Worm (Caenorhabditis elegans) whole organism, dauer: ENCODE measurements around the gene cut-5.

Experiments
- unc-62 ChIP-seq: sonication (generic microtip); optimal IDR thresholded peaks from 2 replicates; lab custom pipeline; 2017; ENCODE audit warnings: missing biosample characterization, missing genetic modification reagents, missing genetic modification characterization

Gene cut-5

DNA sequence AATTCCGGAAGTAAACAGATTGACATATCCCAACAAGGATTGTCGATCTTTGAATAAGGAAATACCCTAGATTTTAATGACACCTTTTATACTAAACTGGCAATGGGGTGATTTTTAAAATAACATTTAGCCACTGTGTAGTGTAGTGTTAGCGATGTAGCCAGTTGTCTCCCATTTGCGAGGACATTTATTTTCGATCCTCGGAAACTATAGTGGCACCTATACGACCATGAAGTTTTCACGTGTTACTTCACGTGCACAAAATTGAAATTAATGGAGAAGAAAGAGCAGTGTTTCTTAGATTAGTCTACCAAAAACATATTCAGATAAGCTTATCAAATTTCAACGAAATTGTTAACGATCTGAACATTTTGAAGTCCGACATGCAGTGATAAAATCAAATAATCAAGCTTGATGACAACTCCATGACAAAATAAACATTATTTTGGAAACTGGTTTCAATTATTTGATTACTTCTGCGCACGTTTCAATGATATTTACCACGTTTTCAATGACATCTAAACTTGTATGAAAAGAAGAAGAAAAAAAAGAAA is 4.6 kb downstream of the cut-5 start, which contains the start of gene R07E3.4:
TSS of gene R07E3.4 (minus strand) at position 51 of the 554 bp plus-strand sequence.
- TF ChIP-seq unc-62, result no peak

ce11 chrX:10332035-10332614 is 5.9 kb downstream of the cut-5 start:
- TF ChIP-seq unc-62, result no peak

DNA sequence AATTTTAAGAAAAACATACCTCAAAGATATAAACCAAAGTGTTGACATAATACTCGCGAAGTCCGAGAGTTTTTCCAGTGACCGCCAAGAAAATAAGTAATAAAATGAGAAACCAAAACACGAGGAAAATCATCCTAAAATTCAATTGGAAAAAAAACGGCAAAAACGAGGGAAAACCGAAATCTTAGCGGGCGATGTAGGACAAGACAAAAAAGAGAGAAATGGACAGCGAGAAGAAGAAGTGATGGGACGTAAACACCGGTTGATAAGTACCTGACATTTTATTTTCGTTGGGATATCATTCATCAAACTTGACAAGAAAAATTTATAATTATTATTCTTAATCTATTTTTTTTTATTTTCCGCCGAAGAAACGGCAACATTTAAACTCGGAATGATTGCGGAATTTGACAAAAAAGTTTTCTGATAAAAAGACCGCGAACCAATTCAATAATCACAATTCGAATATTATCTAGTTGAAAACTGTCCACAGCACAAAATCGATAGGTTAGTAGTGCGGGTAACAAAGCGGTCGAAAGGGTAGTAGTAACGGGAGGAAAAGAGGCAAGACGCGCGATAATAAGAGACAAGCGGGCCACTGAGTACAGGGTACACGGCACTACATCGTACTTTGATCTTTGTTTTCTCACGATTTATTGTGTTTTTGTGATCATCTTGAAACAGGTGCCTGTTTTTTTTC is 10.5 kb downstream of the cut-5 start, which contains the start of gene acl-5:
TSS of gene acl-5 (minus strand) at position 134 of the 700 bp plus-strand sequence.
- TF ChIP-seq unc-62, result no peak

- no peak for TF ChIP-seq unc-62
These were observed 16.6 kb downstream of the cut-5 start for ce11 chrX:10321401-10321800.

DNA sequence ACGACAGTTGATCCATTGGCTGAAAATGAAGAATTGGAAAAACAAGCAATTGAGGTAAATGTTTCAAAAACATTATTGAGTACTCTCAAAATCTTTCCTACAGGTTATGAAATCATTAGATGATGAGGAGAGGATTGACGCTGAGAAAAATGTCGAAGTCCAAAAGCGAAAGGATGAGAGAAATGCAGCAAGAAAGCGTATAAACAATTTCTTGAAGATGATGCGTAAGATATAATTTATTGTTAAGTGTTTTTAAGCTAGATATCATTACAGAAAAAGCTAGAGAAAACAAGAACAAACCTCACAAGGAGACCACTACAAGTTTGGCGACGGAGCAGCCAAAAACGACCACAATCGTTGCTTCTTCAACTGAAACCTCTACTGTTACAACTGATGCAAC is 18.3 kb downstream of the cut-5 start:
- TF ChIP-seq unc-62, result no peak

ce11 chrX:10318437-10318836 is 19.6 kb downstream of the cut-5 start:
- TF ChIP-seq unc-62, result no peak

DNA sequence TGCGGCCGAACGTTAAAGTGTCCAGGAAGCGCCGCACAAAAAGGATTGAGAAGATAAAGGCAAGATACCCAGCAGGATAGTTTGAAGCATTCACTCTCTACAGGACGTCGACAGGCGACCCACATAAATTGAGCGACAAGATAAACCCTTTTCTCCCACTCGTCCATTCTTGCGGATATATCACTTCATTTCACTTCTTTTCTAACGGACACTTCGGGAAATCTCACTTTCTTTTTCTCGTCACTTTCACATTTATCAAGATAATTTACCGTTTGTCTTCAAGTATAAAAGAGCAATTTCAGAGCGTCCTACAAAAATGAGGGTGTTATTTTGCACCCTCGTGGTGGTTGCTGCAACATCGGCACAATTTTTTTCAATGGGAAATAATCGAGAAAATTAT is 20.4 kb downstream of the cut-5 start, which contains the start of gene R07E3.6:
TSS of gene R07E3.6 (plus strand) at position 158 of the 400 bp plus-strand sequence.
- no peak for TF ChIP-seq unc-62

ce11 chrX:10315905-10316304 is 22.1 kb downstream of the cut-5 start, which contains the start of gene F41E7.9:
F41E7.9 (minus strand) TSS chrX:10316005.
- TF ChIP-seq unc-62, result no peak

ce11 chrX:10310366-10310765 is 27.6 kb downstream of the cut-5 start, which contains the start of gene F41E7.6:
F41E7.6 (minus strand) TSS chrX:10310466.
- no peak for TF ChIP-seq unc-62

DNA sequence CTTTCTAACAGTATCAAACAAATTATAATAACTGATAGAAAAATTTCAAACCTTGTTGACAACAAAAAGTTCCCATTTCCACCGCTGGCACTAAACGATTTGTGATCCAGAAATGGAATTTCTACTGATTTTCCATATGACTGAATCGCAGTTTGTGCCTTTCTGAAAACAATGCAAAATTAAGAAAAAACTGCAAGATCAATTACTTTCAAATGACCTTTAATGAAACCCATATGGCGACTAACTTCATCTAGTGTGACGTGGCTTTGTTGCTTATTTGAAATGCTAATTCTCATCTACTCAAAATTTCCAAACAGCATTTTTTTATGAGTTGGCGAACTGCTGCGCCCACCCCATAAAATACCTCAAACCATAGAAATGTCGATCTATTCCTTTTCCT is 30.5 kb downstream of the cut-5 start, which contains the start of gene F41E7.7:
TSS of gene F41E7.7 (plus strand) at position 301 of the 400 bp plus-strand sequence.
- no peak for TF ChIP-seq unc-62

ce11 chrX:10306923-10307322 is 31.1 kb downstream of the cut-5 start:
- no peak for TF ChIP-seq unc-62

DNA sequence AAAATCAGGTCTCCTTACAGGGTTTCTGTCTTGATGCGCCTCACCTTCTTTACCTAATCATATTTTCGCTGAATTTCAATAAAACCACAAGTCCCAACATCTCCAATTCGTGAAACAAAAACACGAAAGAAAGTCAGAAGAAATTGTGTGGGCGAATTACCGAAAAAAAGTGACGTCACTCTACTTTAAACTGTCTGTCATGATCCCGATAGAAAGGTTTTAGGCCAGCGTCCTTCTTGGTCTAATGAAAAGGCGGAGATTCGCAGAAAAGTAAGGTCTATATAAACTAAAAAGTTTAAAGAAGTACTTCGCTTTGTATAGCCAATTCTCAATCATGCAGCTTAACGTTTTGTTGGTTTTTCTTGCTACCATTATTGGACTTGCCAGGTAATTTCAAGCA is 31.7 kb downstream of the cut-5 start, which contains the start of gene cnc-8:
TSS of gene cnc-8 (plus strand) at position 307 of the 400 bp plus-strand sequence.
- no peak for TF ChIP-seq unc-62

DNA sequence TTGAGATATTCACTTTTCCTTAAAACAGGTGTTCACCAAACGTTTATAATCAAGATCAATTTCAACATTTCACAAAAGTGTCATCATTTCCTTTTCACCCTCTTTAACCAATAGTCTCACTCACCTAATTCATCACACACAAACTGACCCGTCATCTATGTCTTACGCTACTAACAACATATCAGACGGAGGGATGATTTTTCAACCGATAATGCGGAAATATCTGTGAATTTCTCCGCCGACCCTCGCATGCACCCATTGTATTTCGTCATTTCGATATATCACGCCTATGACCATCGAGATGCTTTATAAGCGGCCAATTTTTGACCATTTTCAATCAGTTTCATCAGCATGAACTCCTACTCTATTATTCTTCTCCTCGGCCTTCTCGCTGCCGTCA is 33.8 kb downstream of the cut-5 start, which contains the start of gene fipr-21:
TSS of gene fipr-21 (plus strand) at position 352 of the 400 bp plus-strand sequence.
- no peak for TF ChIP-seq unc-62

DNA sequence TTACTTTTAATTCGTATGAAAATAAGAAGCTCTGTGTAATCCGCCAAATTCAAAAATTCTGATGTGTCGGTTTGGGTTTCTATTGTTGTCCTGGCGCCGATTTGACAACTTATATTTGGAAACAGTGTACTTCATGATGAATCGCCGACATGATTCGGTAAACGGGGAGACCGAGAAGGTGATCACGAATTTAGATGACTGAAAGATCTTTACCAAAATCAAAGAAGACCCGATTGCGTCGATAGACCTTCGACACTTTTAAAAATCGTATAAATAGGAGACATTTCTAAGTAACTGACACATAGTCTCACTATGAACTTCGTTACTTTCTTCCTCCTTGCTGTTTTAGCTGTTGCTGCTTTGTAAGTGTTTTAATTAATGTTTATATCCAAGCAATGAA is 35.6 kb downstream of the cut-5 start, which contains the start of gene fip-5:
TSS of gene fip-5 (plus strand) at position 312 of the 400 bp plus-strand sequence.
- no peak for TF ChIP-seq unc-62

DNA sequence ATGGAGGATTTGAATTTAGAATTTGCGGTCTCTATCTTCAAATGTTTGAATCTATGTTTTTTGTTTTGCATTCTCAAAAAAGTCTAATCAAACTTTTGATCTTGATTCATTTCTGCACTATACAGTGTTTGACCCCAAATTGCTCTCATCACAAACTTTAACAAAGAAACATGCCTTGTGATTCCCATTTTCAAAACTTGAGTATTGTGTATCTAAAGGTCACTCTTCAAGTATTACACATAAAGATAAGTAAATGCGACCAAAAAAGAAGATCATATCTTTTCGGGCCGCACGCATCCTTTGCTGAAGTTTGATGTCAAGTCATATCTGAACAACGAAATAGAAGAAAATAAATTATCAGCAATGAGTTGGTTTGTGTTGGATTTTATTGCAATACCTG is 36.1 kb downstream of the cut-5 start:
- TF ChIP-seq unc-62, result no peak

DNA sequence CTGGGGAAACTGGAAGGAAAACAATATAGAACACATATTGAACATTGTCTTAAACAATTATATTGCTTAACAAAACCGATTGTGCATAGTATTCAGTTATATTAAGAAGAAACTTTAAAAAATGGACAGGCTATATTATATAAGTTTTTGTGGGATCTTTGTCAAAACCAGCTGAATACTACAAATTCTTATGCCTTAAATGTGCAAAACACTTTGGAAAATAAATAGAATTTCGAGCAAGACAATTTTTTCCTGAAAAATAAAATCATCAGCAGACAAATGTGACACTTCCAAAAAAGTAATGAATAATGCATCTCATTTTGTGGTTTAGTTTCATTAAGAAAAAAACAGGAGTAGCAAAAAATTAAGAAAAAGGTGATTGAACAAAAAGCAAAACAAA is 40.6 kb downstream of the cut-5 start:
- no peak for TF ChIP-seq unc-62

DNA sequence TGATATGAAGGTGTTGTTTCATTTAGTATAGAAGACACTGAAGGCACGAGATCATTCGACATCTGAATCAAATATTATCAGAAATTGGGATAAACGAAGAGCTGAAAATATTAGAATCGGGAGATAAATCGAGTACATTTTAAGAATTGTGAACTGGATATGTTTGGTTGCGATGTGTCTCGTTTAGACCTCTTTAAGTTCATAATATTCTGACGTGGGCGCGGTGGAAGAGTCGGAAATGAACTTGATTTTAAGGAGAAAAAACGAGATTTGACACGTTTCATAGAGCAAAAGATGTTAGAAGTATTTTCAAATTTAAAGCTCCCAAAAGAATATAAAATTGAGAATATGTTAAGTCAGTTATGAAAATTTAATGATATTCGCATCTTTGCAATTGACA is 52.4 kb downstream of the cut-5 start, which contains the start of gene npr-6:
TSS of gene npr-6 (minus strand) at position 101 of the 400 bp plus-strand sequence.
- TF ChIP-seq unc-62, result no peak
